Worm (Caenorhabditis elegans) whole organism, late embryonic: ENCODE measurements around the gene pqe-1.

Experiments used
- C38D4.7 ChIP-seq: fragments of 200-800 bp; sonication (Bioruptor generic); optimal IDR thresholded peaks from 2 replicates; lab custom pipeline; 2018; ENCODE audit warnings: mild to moderate bottlenecking, missing genetic modification characterization, moderate library complexity, missing compliant biosample characterization
- K02D7.2 ChIP-seq: sonication (generic microtip); optimal IDR thresholded peaks from 2 replicates; lab custom pipeline; 2017; ENCODE audit warnings: mild to moderate bottlenecking, missing genetic modification characterization, missing compliant biosample characterization
- K09A11.1 ChIP-seq: sonication (generic microtip); optimal IDR thresholded peaks from 2 replicates; lab custom pipeline; 2017; ENCODE audit warnings: antibody characterized with exemption, mild to moderate bottlenecking, missing genetic modification characterization, missing compliant biosample characterization; ENCODE audit not compliant: insufficient read depth
- T23F11.4 ChIP-seq: fragments of 200-800 bp; sonication (Bioruptor generic); optimal IDR thresholded peaks from 2 replicates; lab custom pipeline; 2018; ENCODE audit warnings: mild to moderate bottlenecking, missing genetic modification characterization, missing compliant biosample characterization
- Y22D7AL.16 ChIP-seq: sonication (generic microtip); optimal IDR thresholded peaks from 2 replicates; lab custom pipeline; 2016; ENCODE audit warnings: missing genetic modification characterization, missing compliant biosample characterization
- ahr-1 ChIP-seq: sonication (generic microtip); optimal IDR thresholded peaks from 2 replicates; lab custom pipeline; 2016; ENCODE audit warnings: missing genetic modification characterization, missing compliant biosample characterization
- ama-1 ChIP-seq: fragments of 150-350 bp; optimal IDR thresholded peaks from 2 replicates; lab custom pipeline; 2014
- ceh-14 ChIP-seq: sonication (generic microtip); optimal IDR thresholded peaks from 2 replicates; lab custom pipeline; 2016; ENCODE audit warnings: missing genotype, missing genetic modification characterization, missing compliant biosample characterization
- ceh-18 ChIP-seq: sonication (generic microtip); optimal IDR thresholded peaks from 2 replicates; lab custom pipeline; 2016; ENCODE audit warnings: missing genetic modification characterization, missing compliant biosample characterization
- ceh-19 ChIP-seq: fragments of 200-800 bp; sonication (Bioruptor generic); optimal IDR thresholded peaks from 2 replicates; lab custom pipeline; 2018; ENCODE audit warnings: mild to moderate bottlenecking, missing genetic modification characterization, missing compliant biosample characterization
- ceh-24 ChIP-seq: sonication (generic microtip); optimal IDR thresholded peaks from 2 replicates; lab custom pipeline; 2016; ENCODE audit warnings: mild to moderate bottlenecking, missing genetic modification characterization, missing compliant biosample characterization
- ceh-30 ChIP-seq: fragments of 150-350 bp; optimal IDR thresholded peaks from 2 replicates; lab custom pipeline; 2014; ENCODE audit warnings: missing biosample characterization, missing genetic modification characterization
- ceh-31 ChIP-seq: sonication (generic microtip); optimal IDR thresholded peaks from 2 replicates; lab custom pipeline; 2016; ENCODE audit warnings: missing genetic modification characterization, missing compliant biosample characterization
- ceh-45 ChIP-seq: fragments of 200-800 bp; sonication (Bioruptor generic); IDR thresholded peaks from 2 replicates; pipeline ENCODE4 v1.3.6; 2022; ENCODE audit warnings: missing genetic modification reagents, missing genetic modification characterization, missing compliant biosample characterization
- ceh-48 ChIP-seq: sonication (generic microtip); optimal IDR thresholded peaks from 2 replicates; lab custom pipeline; 2016; ENCODE audit warnings: missing genetic modification characterization, inconsistent platforms, missing compliant biosample characterization
- ceh-6 ChIP-seq: fragments of 200-800 bp; sonication (Bioruptor generic); optimal IDR thresholded peaks from 2 replicates; lab custom pipeline; 2018; ENCODE audit warnings: mild to moderate bottlenecking, missing genetic modification characterization, missing compliant biosample characterization
- dmd-4 ChIP-seq: sonication (generic microtip); optimal IDR thresholded peaks from 2 replicates; lab custom pipeline; 2016; ENCODE audit warnings: borderline replicate concordance, missing genetic modification characterization, missing compliant biosample characterization
- elt-2 ChIP-seq: sonication (generic microtip); optimal IDR thresholded peaks from 2 replicates; lab custom pipeline; 2016; ENCODE audit warnings: missing genetic modification reagents, missing genetic modification characterization, missing compliant biosample characterization
- ets-4 ChIP-seq: sonication (generic microtip); optimal IDR thresholded peaks from 2 replicates; lab custom pipeline; 2016; ENCODE audit warnings: missing genetic modification characterization, missing compliant biosample characterization
- eyg-1 ChIP-seq: sonication (generic microtip); optimal IDR thresholded peaks from 2 replicates; lab custom pipeline; 2016; ENCODE audit warnings: missing genotype, missing genetic modification characterization, missing compliant biosample characterization
- fkh-6 ChIP-seq: sonication (generic microtip); optimal IDR thresholded peaks from 2 replicates; lab custom pipeline; 2016; ENCODE audit warnings: missing genetic modification characterization, missing compliant biosample characterization
- hlh-6 ChIP-seq: sonication (generic microtip); optimal IDR thresholded peaks from 2 replicates; lab custom pipeline; 2016; ENCODE audit warnings: missing genotype, missing genetic modification characterization, missing compliant biosample characterization
- hlh-8 ChIP-seq: sonication (generic microtip); optimal IDR thresholded peaks from 2 replicates; lab custom pipeline; 2016; ENCODE audit warnings: missing genotype, missing genetic modification characterization, missing compliant biosample characterization
- lim-6 ChIP-seq: sonication (generic microtip); optimal IDR thresholded peaks from 2 replicates; lab custom pipeline; 2016; ENCODE audit warnings: missing genetic modification characterization, missing compliant biosample characterization
- mec-3 ChIP-seq: sonication (generic microtip); optimal IDR thresholded peaks from 2 replicates; lab custom pipeline; 2016; ENCODE audit warnings: borderline replicate concordance, missing genetic modification characterization, missing compliant biosample characterization
- nfya-1 ChIP-seq: sonication (generic microtip); optimal IDR thresholded peaks from 2 replicates; lab custom pipeline; 2017; ENCODE audit warnings: missing genetic modification characterization, mild to moderate bottlenecking, missing compliant biosample characterization, antibody characterized with exemption, moderate library complexity
- nhr-11 ChIP-seq: fragments of 150-350 bp; optimal IDR thresholded peaks from 2 replicates; lab custom pipeline; 2014; ENCODE audit warnings: missing biosample characterization, missing genetic modification characterization
- nhr-232 ChIP-seq: sonication (generic microtip); optimal IDR thresholded peaks from 2 replicates; lab custom pipeline; 2016; ENCODE audit warnings: missing genetic modification characterization, missing compliant biosample characterization
- npax-4 ChIP-seq: sonication (generic microtip); optimal IDR thresholded peaks from 2 replicates; lab custom pipeline; 2016; ENCODE audit warnings: missing genetic modification characterization, missing compliant biosample characterization
- pax-1 ChIP-seq: fragments of 150-350 bp; optimal IDR thresholded peaks from 2 replicates; lab custom pipeline; 2014; ENCODE audit warnings: missing biosample characterization, missing genetic modification characterization
- pha-2 ChIP-seq: sonication (generic microtip); optimal IDR thresholded peaks from 2 replicates; lab custom pipeline; 2017; ENCODE audit warnings: mild to moderate bottlenecking, missing genetic modification characterization, missing compliant biosample characterization
- pha-4 ChIP-seq: fragments of 150-350 bp; optimal IDR thresholded peaks from 2 replicates; lab custom pipeline; 2018; ENCODE audit warnings: missing biosample characterization, missing genetic modification reagents, missing genetic modification characterization
- ref-2 ChIP-seq: sonication (generic microtip); optimal IDR thresholded peaks from 2 replicates; lab custom pipeline; 2016; ENCODE audit warnings: missing genetic modification characterization, missing compliant biosample characterization
- rnt-1 ChIP-seq: sonication (generic microtip); optimal IDR thresholded peaks from 2 replicates; lab custom pipeline; 2016; ENCODE audit warnings: missing genetic modification characterization, missing compliant biosample characterization
- sdc-2 ChIP-seq: sonication (generic microtip); optimal IDR thresholded peaks from 2 replicates; lab custom pipeline; 2016; ENCODE audit warnings: missing genotype, missing genetic modification characterization, missing compliant biosample characterization
- sox-2 ChIP-seq: fragments of 200-800 bp; sonication (Bioruptor generic); IDR thresholded peaks from 2 replicates; pipeline ENCODE4 v1.3.6; 2022; ENCODE audit warnings: missing genetic modification reagents, missing genetic modification characterization, missing compliant biosample characterization
- sox-4 ChIP-seq: sonication (generic microtip); optimal IDR thresholded peaks from 2 replicates; lab custom pipeline; 2017; ENCODE audit warnings: mild to moderate bottlenecking, missing genetic modification characterization, inconsistent platforms, missing compliant biosample characterization
- tbx-2 ChIP-seq: sonication (generic microtip); optimal IDR thresholded peaks from 2 replicates; lab custom pipeline; 2016; ENCODE audit warnings: missing genetic modification characterization, missing compliant biosample characterization
- tbx-7 ChIP-seq: sonication (generic microtip); optimal IDR thresholded peaks from 2 replicates; lab custom pipeline; 2016; ENCODE audit warnings: missing genotype, missing genetic modification characterization, missing compliant biosample characterization
- unc-3 ChIP-seq, 2 experiments: fragments of 200-800 bp in 1 of 2; sonication (Bioruptor generic) in 1 of 2; sonication (generic microtip) in 1 of 2; conservative IDR thresholded peaks in 1 of 2; optimal IDR thresholded peaks in 1 of 2; 2 replicates each; pipeline versions ENCODE4 v1.3.6 to Lab custom; 2016 to 2022; ENCODE audit warnings: missing compliant biosample characterization in 2 of 2, missing genetic modification characterization in 2 of 2, missing genetic modification reagents in 1 of 2
- unc-42 ChIP-seq: sonication (generic microtip); optimal IDR thresholded peaks from 2 replicates; lab custom pipeline; 2016; ENCODE audit warnings: missing genotype, missing genetic modification characterization, missing compliant biosample characterization
- unc-55 ChIP-seq: sonication (generic microtip); optimal IDR thresholded peaks from 2 replicates; lab custom pipeline; 2017; ENCODE audit warnings: missing biosample characterization, missing genetic modification reagents, missing genetic modification characterization
- zip-5 ChIP-seq: sonication (generic microtip); optimal IDR thresholded peaks from 2 replicates; lab custom pipeline; 2016; ENCODE audit warnings: missing genetic modification characterization, missing compliant biosample characterization
- ztf-16 ChIP-seq: sonication (generic microtip); optimal IDR thresholded peaks from 2 replicates; lab custom pipeline; 2017; ENCODE audit warnings: missing genetic modification characterization, missing compliant biosample characterization

Gene pqe-1

DNA sequence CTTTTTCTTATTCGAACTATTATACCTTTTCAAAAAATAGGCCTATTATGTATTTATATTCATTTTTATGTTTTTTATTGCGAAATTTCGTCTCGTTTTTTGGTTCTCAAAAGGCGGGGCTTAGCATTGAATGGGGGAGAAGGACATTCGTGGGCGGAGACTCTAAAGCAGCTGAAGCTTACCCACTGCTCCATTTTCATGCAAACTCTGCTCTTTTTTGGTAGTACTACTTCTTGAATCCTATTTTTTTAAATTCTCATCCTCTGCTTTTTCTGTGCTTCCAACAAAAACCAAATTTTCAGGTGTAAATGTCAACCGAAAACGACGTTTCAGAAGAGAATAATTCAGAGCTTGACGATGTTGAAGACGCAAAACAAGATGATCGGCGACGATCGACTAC, 30.3 kb downstream of the pqe-1 start, which contains the start of gene ZK121.2:
Gene ZK121.2 (plus strand): TSS at position 301 of the 400 bp plus-strand sequence.
- no peak for TF ChIP-seq nhr-11 (tag; lab: Kevin White, UChicago)
- TF ChIP-seq Y22D7AL.16 (tag; lab: Kevin White, UChicago) = no peak
- TF ChIP-seq ceh-24 (tag; lab: Kevin White, UChicago) = no peak
- no peak for TF ChIP-seq unc-55 (GFP tag; lab: Kevin White, UChicago)
- TF ChIP-seq unc-42 = no peak
- no peak for TF ChIP-seq ceh-48
- TF ChIP-seq ahr-1 = no peak
- TF ChIP-seq ceh-31 (tag; lab: Kevin White, UChicago) = no peak
- TF ChIP-seq eyg-1 (tag; lab: Kevin White, UChicago) = no peak
- no peak for TF ChIP-seq rnt-1 (tag; lab: Kevin White, UChicago)
- no peak for TF ChIP-seq pha-4
- TF ChIP-seq ceh-18 (tag; lab: Kevin White, UChicago) = no peak
- no peak for TF ChIP-seq K09A11.1 (tag; lab: Kevin White, UChicago)

DNA sequence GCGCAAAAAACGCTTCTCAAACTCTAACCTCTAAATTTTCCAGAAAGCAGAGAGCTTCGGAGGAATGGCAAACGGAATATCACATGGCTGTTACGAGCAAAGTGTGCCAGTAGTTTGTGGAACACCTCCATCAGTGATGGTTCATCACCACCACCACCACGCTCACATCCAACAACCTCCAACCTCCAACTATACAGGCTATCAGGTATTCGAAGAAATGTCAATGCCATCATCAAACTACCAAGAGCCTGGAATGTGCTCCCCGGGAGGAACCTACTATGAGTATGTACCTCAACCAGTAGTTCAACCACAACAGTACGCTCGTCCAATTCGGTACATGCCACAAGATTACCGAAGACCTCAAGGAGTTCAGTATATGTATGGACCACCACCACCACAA, 32.5 kb downstream of the pqe-1 start:
- no peak for TF ChIP-seq tbx-7
- TF ChIP-seq rnt-1 (tag; lab: Kevin White, UChicago) = no peak
- TF ChIP-seq ceh-45 = no peak
- no peak for TF ChIP-seq pha-2 (tag; lab: Kevin White, UChicago)
- no peak for TF ChIP-seq fkh-6 (tag; lab: Kevin White, UChicago)
- TF ChIP-seq ztf-16 = no peak
- no peak for TF ChIP-seq tbx-2 (tag; lab: Kevin White, UChicago)
- no peak for TF ChIP-seq sox-2 (GFP tag; lab: Robert Waterston, UW)
- TF ChIP-seq ceh-18 (tag; lab: Kevin White, UChicago) = no peak
- no peak for TF ChIP-seq ceh-48
- TF ChIP-seq Y22D7AL.16 (tag; lab: Kevin White, UChicago) = no peak
- no peak for TF ChIP-seq nhr-232 (tag; lab: Kevin White, UChicago)

DNA sequence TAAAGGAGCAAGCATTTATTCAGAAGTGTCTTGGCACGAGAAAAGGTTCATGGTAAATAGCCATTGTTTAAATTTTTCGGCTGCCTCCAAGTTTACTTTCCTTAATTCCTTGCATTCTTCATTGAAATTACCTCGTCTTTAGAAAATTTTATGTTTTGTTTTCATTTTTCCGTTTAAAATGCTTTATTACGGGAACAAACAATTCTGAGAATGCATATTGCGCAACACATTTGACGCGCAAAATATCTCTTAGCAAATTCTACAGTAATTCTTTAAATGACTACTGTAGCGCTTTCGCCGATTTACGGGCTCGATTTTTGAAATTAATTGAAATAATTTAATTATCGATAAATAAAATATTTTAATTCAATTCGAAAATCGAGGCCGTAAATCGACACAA, 33.5 kb downstream of the pqe-1 start:
- TF ChIP-seq ceh-30 (tag; lab: Kevin White, UChicago) (no peak), nfya-1 (tag; lab: Kevin White, UChicago) (no peak), ztf-16 (no peak), elt-2 (tag; lab: Kevin White, UChicago) (no peak), C38D4.7 (no peak), Y22D7AL.16 (tag; lab: Kevin White, UChicago) (no peak), ceh-6 (GFP tag; lab: Kevin White, UChicago) (no peak), sox-4 (tag; lab: Kevin White, UChicago) (no peak), ceh-18 (tag; lab: Kevin White, UChicago) (no peak), npax-4 (no peak), K02D7.2 (tag; lab: Kevin White, UChicago) (no peak), ama-1 (no peak), ceh-45 (no peak), tbx-7 (no peak)

DNA sequence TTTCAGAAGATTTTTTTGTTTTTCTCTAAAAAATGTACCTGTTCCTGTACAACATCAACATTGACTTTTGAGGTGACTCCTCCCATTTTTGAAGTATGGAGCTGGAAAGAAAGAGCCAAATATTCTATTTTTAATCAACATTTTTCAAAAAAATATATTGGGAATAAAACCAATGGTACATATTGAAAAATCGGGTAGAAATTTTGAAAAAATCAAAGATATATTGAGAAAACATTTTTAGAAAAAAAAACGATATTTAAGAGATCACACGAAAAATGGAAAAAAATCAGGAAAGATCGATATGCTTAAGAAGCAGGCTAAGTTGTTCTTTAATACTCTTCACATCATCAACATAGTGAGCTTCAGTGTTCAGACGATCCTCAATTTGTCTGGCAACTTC, 35.0 kb downstream of the pqe-1 start, which contains the start of gene glrx-21:
Gene glrx-21 (minus strand): TSS at position 101 of the 400 bp plus-strand sequence.
- TF ChIP-seq tbx-7 (no peak), ceh-30 (tag; lab: Kevin White, UChicago) (no peak), dmd-4 (tag; lab: Kevin White, UChicago) (no peak), zip-5 (tag; lab: Kevin White, UChicago) (no peak), pax-1 (tag; lab: Kevin White, UChicago) (no peak), mec-3 (tag; lab: Kevin White, UChicago) (no peak), ceh-45 (no peak), T23F11.4 (no peak), ceh-18 (tag; lab: Kevin White, UChicago) (no peak), nfya-1 (tag; lab: Kevin White, UChicago) (no peak)

DNA sequence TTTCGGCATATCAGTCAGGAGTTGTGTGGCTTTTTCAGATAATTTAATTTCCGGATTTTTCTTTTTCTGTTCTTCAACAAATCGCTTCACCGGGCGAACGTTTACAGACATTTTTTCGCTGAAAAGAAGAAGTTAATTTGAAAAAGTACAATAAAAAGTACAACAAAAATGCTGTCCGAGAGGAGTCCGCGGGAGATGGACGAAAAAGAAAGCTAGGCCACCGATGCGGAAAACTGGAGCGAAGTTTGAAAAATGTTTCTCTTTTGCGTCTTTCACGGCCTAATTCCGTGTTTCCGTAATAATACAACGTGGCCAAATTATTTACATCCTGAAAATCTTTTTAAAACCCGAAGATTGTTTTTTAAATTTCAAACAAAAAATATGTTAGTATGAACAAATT, 38.2 kb downstream of the pqe-1 start, which contains the start of gene thoc-5:
Gene thoc-5 (minus strand): TSS at position 152 of the 400 bp plus-strand sequence.
- peak; percentile 92 for TF ChIP-seq tbx-2 (tag; lab: Kevin White, UChicago)
- no peak for TF ChIP-seq ceh-48
- TF ChIP-seq ceh-14 (tag; lab: Kevin White, UChicago) = peak; percentile 31
- peak; percentile 14 for TF ChIP-seq dmd-4 (tag; lab: Kevin White, UChicago)
- peak; percentile 37; the same call in 1 of the 2 replicates for TF ChIP-seq unc-3 (GFP tag; conservative IDR thresholded peaks at IDR 0.05; lab: Robert Waterston, UW)
- TF ChIP-seq unc-3 (tag; optimal IDR thresholded peaks at IDR 0.05; lab: Kevin White, UChicago) = no peak
- no peak for TF ChIP-seq C38D4.7
- TF ChIP-seq lim-6 (tag; lab: Kevin White, UChicago) = peak; percentile 64
- peak; percentile 75 for TF ChIP-seq ref-2 (tag; lab: Kevin White, UChicago)
- TF ChIP-seq hlh-6 = peak; percentile 34
- TF ChIP-seq hlh-8 (tag; lab: Kevin White, UChicago) = peak; percentile 83
- TF ChIP-seq sdc-2 (tag; lab: Kevin White, UChicago) = peak; percentile 53
- TF ChIP-seq unc-42 = peak; percentile 20
- TF ChIP-seq ets-4 (tag; lab: Kevin White, UChicago) = peak; percentile 100
- peak; percentile 51 for TF ChIP-seq elt-2 (tag; lab: Kevin White, UChicago)
- peak; percentile 4 for TF ChIP-seq ceh-19 (GFP tag; lab: Kevin White, UChicago)
